Fruit fly (Drosophila melanogaster) whole organism, embryonic: ENCODE measurements around the gene CG32281.

Source experiments
- Ada2b ChIP-seq: fragments of 200-800 bp; sonication (Bioruptor generic); IDR thresholded peaks from 2 replicates; pipeline ENCODE4 v1.3.6; 2022; ENCODE audit warnings: missing biosample characterization, missing genetic modification characterization
- Atf6 ChIP-seq: fragments of 200-800 bp; sonication (Bioruptor generic); IDR thresholded peaks from 2 replicates; pipeline ENCODE4 v1.3.6; 2022; ENCODE audit warnings: missing biosample characterization, missing genetic modification characterization
- C15 ChIP-seq: fragments of 200-800 bp; sonication (Bioruptor generic); IDR thresholded peaks from 3 replicates; pipeline ENCODE4 v1.3.6; 2022; ENCODE audit warnings: missing biosample characterization, missing genetic modification characterization
- CG10462 ChIP-seq: fragments of 200-800 bp; sonication (Bioruptor generic); optimal IDR thresholded peaks from 2 replicates; lab custom pipeline; 2016; ENCODE audit warnings: missing biosample characterization, missing genetic modification characterization
- CG10543 ChIP-seq: fragments of 200-800 bp; sonication (Bioruptor generic); optimal IDR thresholded peaks from 3 replicates; lab custom pipeline; 2017; ENCODE audit warnings: missing biosample characterization, mild to moderate bottlenecking, missing genetic modification characterization, moderate library complexity
- CG10979 ChIP-seq: fragments of 200-800 bp; sonication (Bioruptor generic); optimal IDR thresholded peaks from 2 replicates; lab custom pipeline; 2018; ENCODE audit warnings: missing biosample characterization, mild to moderate bottlenecking, missing genetic modification characterization, moderate library complexity
- CG14014 ChIP-seq: fragments of 200-800 bp; sonication (Bioruptor generic); IDR thresholded peaks from 2 replicates; pipeline ENCODE4 v1.3.6; 2022; ENCODE audit warnings: missing biosample characterization, missing genetic modification characterization
- CG15479 ChIP-seq: fragments of 200-800 bp; sonication (Bioruptor generic); optimal IDR thresholded peaks from 3 replicates; lab custom pipeline; 2019; ENCODE audit warnings: missing biosample characterization, mild to moderate bottlenecking, missing genetic modification characterization, moderate library complexity
- CG15514 ChIP-seq: fragments of 200-800 bp; sonication (Bioruptor generic); optimal IDR thresholded peaks from 3 replicates; lab custom pipeline; 2017; ENCODE audit warnings: missing biosample characterization, missing genetic modification characterization, mild to moderate bottlenecking, moderate library complexity, missing genetic modification reagents
- CG15601 ChIP-seq: fragments of 200-800 bp; sonication (Bioruptor generic); optimal IDR thresholded peaks from 3 replicates; lab custom pipeline; 2019; ENCODE audit warnings: missing biosample characterization, mild to moderate bottlenecking, missing genetic modification characterization, moderate library complexity
- CG16779 ChIP-seq: fragments of 200-800 bp; sonication (Bioruptor generic); IDR thresholded peaks from 2 replicates; pipeline ENCODE4 v1.3.6; 2022; ENCODE audit warnings: missing biosample characterization, missing genetic modification characterization
- CG17568 ChIP-seq: fragments of 200-800 bp; sonication (Bioruptor generic); optimal IDR thresholded peaks from 2 replicates; lab custom pipeline; 2018; ENCODE audit warnings: missing biosample characterization, mild to moderate bottlenecking, missing genetic modification characterization, moderate library complexity
- CG30403 ChIP-seq: fragments of 200-800 bp; sonication (Bioruptor generic); optimal IDR thresholded peaks from 3 replicates; lab custom pipeline; 2016; ENCODE audit warnings: missing biosample characterization, missing genetic modification characterization
- CG32772 ChIP-seq: fragments of 200-800 bp; sonication (Bioruptor generic); IDR thresholded peaks from 2 replicates; pipeline ENCODE4 v1.3.6; 2022; ENCODE audit warnings: missing biosample characterization, missing genetic modification characterization
- CG33213 ChIP-seq: fragments of 200-800 bp; sonication (Bioruptor generic); optimal IDR thresholded peaks from 3 replicates; lab custom pipeline; 2016; ENCODE audit warnings: missing biosample characterization, missing genetic modification characterization
- CG3726 ChIP-seq: fragments of 200-800 bp; sonication (Bioruptor generic); IDR thresholded peaks from 3 replicates; pipeline ENCODE4, ENCODE4 v1.3.6; 2022; ENCODE audit warnings: missing biosample characterization, missing genetic modification characterization
- CG3838 ChIP-seq: fragments of 200-800 bp; sonication (Bioruptor generic); optimal IDR thresholded peaks from 3 replicates; lab custom pipeline; 2016; ENCODE audit warnings: missing biosample characterization, missing genetic modification characterization
- CG3847 ChIP-seq: fragments of 200-800 bp; sonication (Bioruptor generic); IDR thresholded peaks from 2 replicates; pipeline ENCODE4 v1.3.6; 2022; ENCODE audit warnings: missing biosample characterization, missing genetic modification characterization
- CG3995 ChIP-seq: fragments of 200-800 bp; sonication (Bioruptor generic); optimal IDR thresholded peaks from 3 replicates; lab custom pipeline; 2016; ENCODE audit warnings: missing biosample characterization, missing genetic modification characterization
- CG6791 ChIP-seq: fragments of 200-800 bp; sonication (Bioruptor generic); IDR thresholded peaks from 3 replicates; pipeline ENCODE4 v1.3.6; 2022; ENCODE audit warnings: missing biosample characterization, missing genetic modification characterization; ENCODE audit not compliant: partially characterized antibody
- CG7556 ChIP-seq: fragments of 200-800 bp; sonication (Bioruptor generic); optimal IDR thresholded peaks from 2 replicates; lab custom pipeline; 2017; ENCODE audit warnings: missing biosample characterization, mild to moderate bottlenecking, missing genetic modification characterization
- CG7963 ChIP-seq: fragments of 200-800 bp; sonication (Bioruptor generic); IDR thresholded peaks from 3 replicates; pipeline ENCODE4 v1.3.6; 2022; ENCODE audit warnings: missing biosample characterization, missing genetic modification characterization; ENCODE audit not compliant: partially characterized antibody
- CG8281 ChIP-seq: fragments of 200-800 bp; sonication (Bioruptor generic); optimal IDR thresholded peaks from 2 replicates; lab custom pipeline; 2018; ENCODE audit warnings: missing biosample characterization, mild to moderate bottlenecking, missing genetic modification characterization, moderate library complexity
- CG8359 ChIP-seq: fragments of 200-800 bp; sonication (Bioruptor generic); optimal IDR thresholded peaks from 2 replicates; lab custom pipeline; 2017; ENCODE audit warnings: missing biosample characterization, mild to moderate bottlenecking, missing genetic modification characterization, borderline replicate concordance
- Camta ChIP-seq: fragments of 200-800 bp; sonication (Bioruptor generic); optimal IDR thresholded peaks from 2 replicates; lab custom pipeline; 2016; ENCODE audit warnings: missing biosample characterization, missing genetic modification characterization
- D19A ChIP-seq: fragments of 200-800 bp; optimal IDR thresholded peaks from 3 replicates; lab custom pipeline; 2019; ENCODE audit warnings: missing biosample characterization, mild to moderate bottlenecking, missing genetic modification characterization, moderate library complexity
- Dip3 ChIP-seq: fragments of 200-800 bp; sonication (Bioruptor generic); optimal IDR thresholded peaks from 3 replicates; lab custom pipeline; 2016; ENCODE audit warnings: missing biosample characterization, missing genetic modification characterization
- E2f1 ChIP-seq: fragments of 200-800 bp; sonication (Bioruptor generic); IDR thresholded peaks from 2 replicates; pipeline ENCODE4 v1.3.6; 2022; ENCODE audit warnings: missing biosample characterization, missing genetic modification characterization
- HHEX ChIP-seq: fragments of 200-800 bp; sonication (Bioruptor generic); optimal IDR thresholded peaks from 3 replicates; lab custom pipeline; 2017; ENCODE audit warnings: missing biosample characterization, mild to moderate bottlenecking, missing genetic modification characterization, missing genetic modification reagents
- HLH3B ChIP-seq: fragments of 200-800 bp; sonication (Bioruptor generic); IDR thresholded peaks from 2 replicates; pipeline ENCODE4 v1.3.6; 2022; ENCODE audit warnings: missing biosample characterization, missing genetic modification characterization
- NK7.1 ChIP-seq: fragments of 200-800 bp; sonication (Bioruptor generic); optimal IDR thresholded peaks from 3 replicates; lab custom pipeline; 2016; ENCODE audit warnings: missing biosample characterization, missing genetic modification characterization
- Side ChIP-seq: fragments of 200-800 bp; sonication (Bioruptor generic); optimal IDR thresholded peaks from 2 replicates; lab custom pipeline; 2016; ENCODE audit warnings: missing biosample characterization, missing genetic modification characterization
- ab ChIP-seq: fragments of 200-800 bp; sonication (Bioruptor generic); optimal IDR thresholded peaks from 2 replicates; lab custom pipeline; 2016; ENCODE audit warnings: missing biosample characterization, missing genetic modification characterization
- ara ChIP-seq: fragments of 200-800 bp; sonication (Bioruptor generic); IDR thresholded peaks from 2 replicates; pipeline ENCODE4 v1.3.6; 2022; ENCODE audit warnings: missing biosample characterization, missing genetic modification characterization
- bigmax ChIP-seq: fragments of 200-800 bp; sonication (Bioruptor generic); optimal IDR thresholded peaks from 2 replicates; lab custom pipeline; 2018; ENCODE audit warnings: missing biosample characterization, mild to moderate bottlenecking, missing genetic modification characterization
- cad ChIP-seq: fragments of >200 bp; optimal IDR thresholded peaks from 2 replicates; lab custom pipeline; 2017; ENCODE audit warnings: missing biosample characterization, missing genetic modification characterization
- cato ChIP-seq: fragments of 200-800 bp; sonication (Bioruptor generic); optimal IDR thresholded peaks from 2 replicates; lab custom pipeline; 2016; ENCODE audit warnings: missing biosample characterization, missing genetic modification characterization, borderline replicate concordance
- disco-r ChIP-seq: fragments of 200-800 bp; sonication (Bioruptor generic); optimal IDR thresholded peaks from 2 replicates; lab custom pipeline; 2016; ENCODE audit warnings: missing biosample characterization, missing genetic modification characterization
- dysf ChIP-seq: fragments of 200-800 bp; sonication (Bioruptor generic); IDR thresholded peaks from 3 replicates; pipeline ENCODE4 v1.3.6; 2022; ENCODE audit warnings: missing biosample characterization, missing genetic modification characterization
- ftz-f1 ChIP-seq: fragments of 200-800 bp; sonication (Bioruptor generic); optimal IDR thresholded peaks from 2 replicates; lab custom pipeline; 2016; ENCODE audit warnings: missing biosample characterization, missing genetic modification characterization
- gem ChIP-seq: fragments of 200-800 bp; sonication (Bioruptor generic); optimal IDR thresholded peaks from 2 replicates; lab custom pipeline; 2019; ENCODE audit warnings: missing biosample characterization, mild to moderate bottlenecking, missing genetic modification characterization, moderate library complexity
- hth ChIP-seq: fragments of >200 bp; optimal IDR thresholded peaks from 2 replicates; lab custom pipeline; 2017; ENCODE audit warnings: inconsistent platforms
- lilli ChIP-seq: fragments of 200-800 bp; sonication (Bioruptor generic); optimal IDR thresholded peaks from 3 replicates; lab custom pipeline; 2016; ENCODE audit warnings: missing biosample characterization, missing genetic modification characterization
- pnt ChIP-seq: fragments of 200-800 bp; sonication (Bioruptor generic); optimal IDR thresholded peaks from 3 replicates; lab custom pipeline; 2016; ENCODE audit warnings: missing biosample characterization, missing genetic modification characterization
- pros ChIP-seq: fragments of 200-800 bp; sonication (Bioruptor generic); optimal IDR thresholded peaks from 3 replicates; lab custom pipeline; 2019; ENCODE audit warnings: missing biosample characterization, mild to moderate bottlenecking, missing genetic modification characterization, moderate library complexity
- run ChIP-seq: fragments of 200-800 bp; sonication (Bioruptor generic); optimal IDR thresholded peaks from 3 replicates; lab custom pipeline; 2018; ENCODE audit warnings: missing biosample characterization, mild to moderate bottlenecking, missing genetic modification characterization
- stc ChIP-seq: fragments of 200-800 bp; sonication (Bioruptor generic); IDR thresholded peaks from 2 replicates; pipeline ENCODE4 v1.3.6; 2022; ENCODE audit warnings: missing biosample characterization, missing genetic modification characterization
- vnd ChIP-seq: fragments of 200-800 bp; sonication (Bioruptor generic); IDR thresholded peaks from 3 replicates; pipeline ENCODE4 v1.3.6; 2022; ENCODE audit warnings: missing biosample characterization, missing genetic modification characterization; ENCODE audit not compliant: partially characterized antibody
- wek ChIP-seq: fragments of 200-800 bp; sonication (Bioruptor generic); optimal IDR thresholded peaks from 3 replicates; lab custom pipeline; 2018; ENCODE audit warnings: missing biosample characterization, mild to moderate bottlenecking, missing genetic modification characterization, moderate library complexity
- zfh1 ChIP-seq: fragments of 200-800 bp; sonication (Bioruptor generic); IDR thresholded peaks from 3 replicates; pipeline ENCODE4 v1.3.6; 2022; ENCODE audit warnings: missing biosample characterization, missing genetic modification characterization
- zfh2 ChIP-seq: fragments of 200-800 bp; sonication (Bioruptor generic); optimal IDR thresholded peaks from 2 replicates; lab custom pipeline; 2016; ENCODE audit warnings: missing biosample characterization, missing genetic modification characterization

Gene CG32281

DNA sequence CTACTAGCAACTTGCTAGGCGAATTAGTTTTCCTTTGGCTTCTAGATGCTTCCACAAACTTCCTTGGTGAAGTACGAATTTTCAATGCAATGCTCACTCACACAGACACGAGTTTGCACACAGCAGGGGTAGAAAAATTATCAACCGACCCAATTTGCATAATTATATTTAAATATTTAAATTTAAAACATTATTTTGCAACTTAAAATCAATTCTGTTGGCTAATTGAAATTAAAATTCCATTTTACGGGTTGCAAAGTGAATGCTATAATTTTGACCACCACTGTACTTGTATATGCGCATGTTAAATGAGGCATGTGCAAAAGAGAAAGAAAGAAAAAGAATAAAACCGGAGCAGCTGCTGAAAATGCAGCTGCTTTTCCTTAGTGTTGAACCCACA, 24.9 kb downstream of the CG32281 start (continued):
- TF ChIP-seq CG8281 (tag; lab: Kevin White, UChicago) (peak; percentile 77), Camta (GFP tag; lab: Kevin White, UChicago) (peak; percentile 32), CG16779 (GFP tag; lab: Robert Waterston, UW) (peak; percentile 84; the same call in 1 of the 2 replicates), zfh2 (GFP tag; lab: Kevin White, UChicago) (peak; percentile 14), CG3995 (peak; percentile 36), CG15514 (GFP tag; lab: Kevin White, UChicago) (peak; percentile 88), hth (lab: Kevin White, UChicago) (no peak), run (tag; lab: Kevin White, UChicago) (peak; percentile 89), Atf6 (GFP tag; lab: Robert Waterston, UW) (peak; percentile 93), CG10543 (GFP tag; lab: Kevin White, UChicago) (peak; percentile 59), CG14014 (GFP tag; lab: Robert Waterston, UW) (peak; percentile 94), Side (GFP tag; lab: Kevin White, UChicago) (peak; percentile 41), vnd (GFP tag; lab: Robert Waterston, UW) (no peak), CG30403 (GFP tag; lab: Kevin White, UChicago) (peak; percentile 85), CG3847 (GFP tag; lab: Robert Waterston, UW) (peak; percentile 88), CG10462 (peak; percentile 80), HHEX (peak; percentile 94), Dip3 (GFP tag; lab: Kevin White, UChicago) (peak; percentile 61), CG3838 (GFP tag; lab: Kevin White, UChicago) (peak; percentile 56), ab (no peak), CG6791 (no peak), ara (GFP tag; lab: Robert Waterston, UW) (peak; percentile 93), CG17568 (no peak), D19A (tag; lab: Kevin White, UChicago) (peak; percentile 93), CG7963 (GFP tag; lab: Robert Waterston, UW) (no peak), dysf (GFP tag; lab: Robert Waterston, UW) (peak; percentile 94), Ada2b (peak; percentile 95), ftz-f1 (GFP tag; lab: Kevin White, UChicago) (no peak), bigmax (GFP tag; lab: Kevin White, UChicago) (peak; percentile 53), CG15479 (GFP tag; lab: Kevin White, UChicago) (peak; percentile 43), HLH3B (GFP tag; lab: Robert Waterston, UW) (peak; percentile 95), CG8359 (peak; percentile 73), stc (peak; percentile 93), CG32772 (GFP tag; lab: Robert Waterston, UW) (peak; percentile 93), disco-r (GFP tag; lab: Kevin White, UChicago) (peak; percentile 28), cad (no peak), cato (GFP tag; lab: Kevin White, UChicago) (peak; percentile 66), CG10979 (tag; lab: Kevin White, UChicago) (peak; percentile 93), zfh1 (GFP tag; lab: Robert Waterston, UW) (peak; percentile 95), NK7.1 (GFP tag; lab: Kevin White, UChicago) (peak; percentile 46), CG7556 (GFP tag; lab: Kevin White, UChicago) (peak; percentile 92), E2f1 (GFP tag; lab: Robert Waterston, UW) (peak; percentile 94), CG15601 (tag; lab: Kevin White, UChicago) (peak; percentile 89), gem (tag; lab: Kevin White, UChicago) (peak; percentile 96), CG33213 (GFP tag; lab: Kevin White, UChicago) (peak; percentile 57), pros (GFP tag; lab: Kevin White, UChicago) (no peak), CG3726 (GFP tag; lab: Robert Waterston, UW) (peak; percentile 90; the same call in 2 of the 3 replicates), wek (GFP tag; lab: Kevin White, UChicago) (peak; percentile 45), lilli (GFP tag; lab: Kevin White, UChicago) (peak; percentile 81), C15 (GFP tag; lab: Robert Waterston, UW) (peak; percentile 79; the same call in 2 of the 3 replicates), pnt (GFP tag; lab: Kevin White, UChicago) (peak; percentile 42)
